Worm (Caenorhabditis elegans) whole organism, L2 larva: ENCODE data around the gene mcu-1.

Source experiments
- C34F6.9 ChIP-seq: fragments of 150-350 bp; optimal IDR thresholded peaks from 2 replicates; lab custom pipeline; 2014; ENCODE audit warnings: missing biosample characterization, missing genetic modification characterization
- lsy-2 ChIP-seq, 2 experiments: fragments of 150-350 bp in 1 of 2; sonication (generic microtip) in 1 of 2; optimal IDR thresholded peaks; 2 replicates each; lab custom pipeline; 2014 to 2017; ENCODE audit warnings: missing biosample characterization in 2 of 2, missing genetic modification characterization in 2 of 2
- nhr-25 ChIP-seq: fragments of 150-350 bp; sonication (generic microtip); optimal IDR thresholded peaks from 3 replicates; lab custom pipeline; 2014; ENCODE audit warnings: missing biosample characterization, missing genetic modification characterization
- ztf-4 ChIP-seq: fragments of 150-350 bp; optimal IDR thresholded peaks from 2 replicates; lab custom pipeline; 2014; ENCODE audit warnings: missing biosample characterization, missing genetic modification characterization

ce11 chrIV:5948712-5949111 lies 9.7 kb upstream of the mcu-1 start:
- no peak for TF ChIP-seq lsy-2 (tag; optimal IDR thresholded peaks at IDR 0.05; lab: Kevin White, UChicago)
- no peak for TF ChIP-seq C34F6.9
- TF ChIP-seq ztf-4 (tag; lab: Kevin White, UChicago): no peak
- no peak for TF ChIP-seq nhr-25
